Fruit fly (Drosophila melanogaster): Measurements from ENCODE around the gene CG13760.

DNA sequence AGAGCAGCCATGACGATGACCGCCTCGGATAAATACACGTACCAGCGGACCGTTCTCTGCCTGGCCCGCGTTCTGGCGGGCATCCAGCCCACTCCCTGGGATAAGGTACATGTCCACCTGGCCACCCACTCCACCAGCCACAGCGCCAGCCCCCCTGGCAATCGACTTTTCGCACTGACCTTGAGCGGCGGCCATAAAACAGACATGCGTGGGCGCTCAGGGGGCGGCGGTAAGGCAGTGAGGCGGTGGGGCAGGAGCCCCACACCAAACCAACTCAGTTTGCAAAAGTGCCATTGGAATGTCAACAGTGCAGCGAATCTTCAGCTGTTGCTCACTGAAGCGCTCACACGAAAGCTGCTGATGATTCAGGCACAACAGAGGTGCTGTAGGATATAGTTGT lies 39.5 kb upstream of the CG13760 start:
- TF ChIP-seq pan (optimal IDR thresholded peaks at IDR 0.05) (no peak), usp (GFP tag; optimal IDR thresholded peaks at IDR 0.05) (no peak), psq (optimal IDR thresholded peaks at IDR 0.05) (no peak), CG8478 (optimal IDR thresholded peaks at IDR 0.05) (no peak), Dll (optimal IDR thresholded peaks at IDR 0.05) (no peak)
